Fruit fly (Drosophila melanogaster) whole organism, embryonic: ENCODE data around the gene CG34136.

Experiments
- Abd-B ChIP-seq: fragments of 200-800 bp; sonication (Bioruptor generic); optimal IDR thresholded peaks from 2 replicates; lab custom pipeline; 2018; ENCODE audit warnings: missing biosample characterization, mild to moderate bottlenecking, missing genetic modification characterization, moderate library complexity
- Atf-2 ChIP-seq: fragments of 200-800 bp; sonication (Bioruptor generic); optimal IDR thresholded peaks from 2 replicates; lab custom pipeline; 2016; ENCODE audit warnings: missing biosample characterization, missing genetic modification characterization
- CG10209 ChIP-seq: fragments of 200-800 bp; sonication (Bioruptor generic); optimal IDR thresholded peaks from 3 replicates; lab custom pipeline; 2017; ENCODE audit warnings: missing biosample characterization, mild to moderate bottlenecking, missing genetic modification characterization, missing genetic modification reagents
- CG10431 ChIP-seq: fragments of 200-800 bp; sonication (Bioruptor generic); optimal IDR thresholded peaks from 3 replicates; lab custom pipeline; 2018; ENCODE audit warnings: missing biosample characterization, mild to moderate bottlenecking, missing genetic modification characterization
- CG10543 ChIP-seq: fragments of 200-800 bp; sonication (Bioruptor generic); optimal IDR thresholded peaks from 3 replicates; lab custom pipeline; 2017; ENCODE audit warnings: missing biosample characterization, mild to moderate bottlenecking, missing genetic modification characterization, moderate library complexity
- CG12659 ChIP-seq: fragments of 200-800 bp; sonication (Bioruptor generic); optimal IDR thresholded peaks from 3 replicates; lab custom pipeline; 2017; ENCODE audit warnings: mild to moderate bottlenecking, missing biosample characterization, missing genetic modification reagents, missing genetic modification characterization
- CG14441 ChIP-seq: fragments of 200-800 bp; sonication (Bioruptor generic); IDR thresholded peaks from 2 replicates; pipeline ENCODE4 v1.3.6; 2022; ENCODE audit warnings: missing biosample characterization, missing genetic modification characterization
- CG15269 ChIP-seq: fragments of 200-800 bp; sonication (Bioruptor generic); optimal IDR thresholded peaks from 2 replicates; lab custom pipeline; 2018; ENCODE audit warnings: missing biosample characterization, mild to moderate bottlenecking, missing genetic modification characterization, moderate library complexity
- CG15514 ChIP-seq: fragments of 200-800 bp; sonication (Bioruptor generic); optimal IDR thresholded peaks from 3 replicates; lab custom pipeline; 2017; ENCODE audit warnings: missing biosample characterization, missing genetic modification characterization, mild to moderate bottlenecking, moderate library complexity, missing genetic modification reagents
- CG16779 ChIP-seq: fragments of 200-800 bp; sonication (Bioruptor generic); IDR thresholded peaks from 2 replicates; pipeline ENCODE4 v1.3.6; 2022; ENCODE audit warnings: missing biosample characterization, missing genetic modification characterization
- CG18011 ChIP-seq: fragments of 200-800 bp; sonication (Bioruptor generic); optimal IDR thresholded peaks from 2 replicates; lab custom pipeline; 2017; ENCODE audit warnings: missing biosample characterization, missing genetic modification characterization, mild to moderate bottlenecking, moderate library complexity, missing genotype
- CG18476 ChIP-seq: fragments of 200-800 bp; sonication (Bioruptor generic); optimal IDR thresholded peaks from 2 replicates; lab custom pipeline; 2016; ENCODE audit warnings: missing biosample characterization, mild to moderate bottlenecking, missing genetic modification characterization
- CG18619 ChIP-seq: fragments of 200-800 bp; sonication (Bioruptor generic); optimal IDR thresholded peaks from 3 replicates; lab custom pipeline; 2017; ENCODE audit warnings: missing biosample characterization, mild to moderate bottlenecking, missing genetic modification characterization
- CG2116 ChIP-seq: fragments of 200-800 bp; sonication (Bioruptor generic); optimal IDR thresholded peaks from 3 replicates; lab custom pipeline; 2018; ENCODE audit warnings: missing biosample characterization, mild to moderate bottlenecking, missing genetic modification characterization
- CG2875 ChIP-seq: fragments of 200-800 bp; sonication (Bioruptor generic); optimal IDR thresholded peaks from 2 replicates; lab custom pipeline; 2017; ENCODE audit warnings: missing biosample characterization, mild to moderate bottlenecking, missing genetic modification characterization, missing genetic modification reagents
- CG30403 ChIP-seq: fragments of 200-800 bp; sonication (Bioruptor generic); optimal IDR thresholded peaks from 3 replicates; lab custom pipeline; 2016; ENCODE audit warnings: missing biosample characterization, missing genetic modification characterization
- CG3065 ChIP-seq: fragments of 200-800 bp; sonication (Bioruptor generic); optimal IDR thresholded peaks from 2 replicates; lab custom pipeline; 2016; ENCODE audit warnings: missing biosample characterization, missing genetic modification characterization
- CG31365 ChIP-seq: fragments of 200-800 bp; sonication (Bioruptor generic); optimal IDR thresholded peaks from 2 replicates; lab custom pipeline; 2018; ENCODE audit warnings: missing biosample characterization, mild to moderate bottlenecking, missing genetic modification characterization
- CG34224 ChIP-seq: fragments of 200-800 bp; sonication (Bioruptor generic); IDR thresholded peaks from 3 replicates; pipeline ENCODE4 v1.3.6; 2022; ENCODE audit warnings: missing biosample characterization, missing genetic modification characterization; ENCODE audit not compliant: partially characterized antibody
- CG34376 ChIP-seq: fragments of 200-800 bp; sonication (Bioruptor generic); optimal IDR thresholded peaks from 2 replicates; lab custom pipeline; 2018; ENCODE audit warnings: missing biosample characterization, mild to moderate bottlenecking, missing genetic modification characterization
- CG4424 ChIP-seq: fragments of 200-800 bp; sonication (Bioruptor generic); optimal IDR thresholded peaks from 3 replicates; lab custom pipeline; 2016; ENCODE audit warnings: missing biosample characterization, missing genetic modification characterization
- CG7987 ChIP-seq: fragments of 200-800 bp; sonication (Bioruptor generic); optimal IDR thresholded peaks from 2 replicates; lab custom pipeline; 2018; ENCODE audit warnings: missing biosample characterization, mild to moderate bottlenecking, missing genetic modification characterization, moderate library complexity
- Dek ChIP-seq: fragments of 200-800 bp; sonication (Bioruptor generic); optimal IDR thresholded peaks from 3 replicates; lab custom pipeline; 2019; ENCODE audit warnings: missing biosample characterization, mild to moderate bottlenecking, missing genetic modification characterization, moderate library complexity
- Drgx ChIP-seq: fragments of 200-800 bp; sonication (Bioruptor generic); IDR thresholded peaks from 2 replicates; pipeline ENCODE4 v1.3.6; 2022; ENCODE audit warnings: missing biosample characterization, missing genetic modification characterization
- HLH4C ChIP-seq: fragments of 200-800 bp; sonication (Bioruptor generic); IDR thresholded peaks from 3 replicates; pipeline ENCODE4 v1.3.6; 2022; ENCODE audit warnings: missing biosample characterization, missing genetic modification characterization; ENCODE audit not compliant: partially characterized antibody
- Opbp ChIP-seq: fragments of 200-800 bp; sonication (Bioruptor generic); IDR thresholded peaks from 3 replicates; pipeline ENCODE4 v1.3.6; 2022; ENCODE audit warnings: missing biosample characterization, missing genetic modification characterization; ENCODE audit not compliant: partially characterized antibody
- Trl ChIP-seq, 3 experiments: fragments of >200 bp in 2 of 3; fragments of 200-800 bp in 1 of 3; sonication (Bioruptor generic) in 1 of 3; optimal IDR thresholded peaks; 2 replicates in 1 of 3; 3 replicates in 2 of 3; lab custom pipeline; 2016 to 2017; ENCODE audit warnings: missing biosample characterization in 1 of 3, missing genetic modification characterization in 1 of 3
- YL-1 ChIP-seq: fragments of 200-800 bp; sonication (Bioruptor generic); optimal IDR thresholded peaks from 3 replicates; lab custom pipeline; 2017; ENCODE audit warnings: missing biosample characterization, mild to moderate bottlenecking, missing genetic modification characterization
- ara ChIP-seq: fragments of 200-800 bp; sonication (Bioruptor generic); IDR thresholded peaks from 2 replicates; pipeline ENCODE4 v1.3.6; 2022; ENCODE audit warnings: missing biosample characterization, missing genetic modification characterization
- bbx ChIP-seq: fragments of 200-800 bp; sonication (Bioruptor generic); IDR thresholded peaks from 2 replicates; pipeline ENCODE4 v1.3.6; 2022; ENCODE audit warnings: missing biosample characterization, missing genetic modification characterization; ENCODE audit not compliant: partially characterized antibody
- bsh ChIP-seq, 2 experiments: fragments of 200-800 bp; sonication (Bioruptor generic); optimal IDR thresholded peaks; 2 replicates each; lab custom pipeline; 2017 to 2018; ENCODE audit warnings: mild to moderate bottlenecking in 2 of 2, missing biosample characterization in 2 of 2, missing genetic modification characterization in 2 of 2, moderate library complexity in 1 of 2
- cwo ChIP-seq: fragments of 200-800 bp; sonication (Bioruptor generic); optimal IDR thresholded peaks from 3 replicates; lab custom pipeline; 2017; ENCODE audit warnings: missing biosample characterization, missing genetic modification characterization, mild to moderate bottlenecking, moderate library complexity, missing genetic modification reagents
- danr ChIP-seq: fragments of 200-800 bp; sonication (Bioruptor generic); IDR thresholded peaks from 2 replicates; pipeline ENCODE4 v1.3.6; 2022; ENCODE audit warnings: missing biosample characterization, missing genetic modification characterization
- esg ChIP-seq: fragments of 200-800 bp; sonication (Bioruptor generic); conservative IDR thresholded peaks from 2 replicates; pipeline ENCODE4 v1.3.6; 2022; ENCODE audit warnings: missing biosample characterization, missing genetic modification characterization
- fd96Cb ChIP-seq: fragments of 200-800 bp; sonication (Bioruptor generic); optimal IDR thresholded peaks from 2 replicates; lab custom pipeline; 2018; ENCODE audit warnings: missing biosample characterization, mild to moderate bottlenecking, missing genetic modification characterization, moderate library complexity
- ftz-f1 ChIP-seq: fragments of 200-800 bp; sonication (Bioruptor generic); optimal IDR thresholded peaks from 2 replicates; lab custom pipeline; 2016; ENCODE audit warnings: missing biosample characterization, missing genetic modification characterization
- her ChIP-seq: fragments of 200-800 bp; sonication (Bioruptor generic); optimal IDR thresholded peaks from 2 replicates; lab custom pipeline; 2016; ENCODE audit warnings: missing biosample characterization, missing genetic modification characterization
- ind ChIP-seq: fragments of 200-800 bp; sonication (Bioruptor generic); optimal IDR thresholded peaks from 3 replicates; lab custom pipeline; 2016; ENCODE audit warnings: missing biosample characterization, missing genetic modification characterization
- lmd ChIP-seq: fragments of 200-800 bp; sonication (Bioruptor generic); IDR thresholded peaks from 2 replicates; pipeline ENCODE4 v1.3.6; 2022; ENCODE audit warnings: missing biosample characterization, missing genetic modification characterization
- nmo ChIP-seq: fragments of 200-800 bp; sonication (Bioruptor generic); optimal IDR thresholded peaks from 2 replicates; lab custom pipeline; 2018; ENCODE audit warnings: missing biosample characterization, mild to moderate bottlenecking, missing genetic modification characterization, moderate library complexity
- odd ChIP-seq: fragments of 200-800 bp; sonication (Bioruptor generic); optimal IDR thresholded peaks from 2 replicates; lab custom pipeline; 2017; ENCODE audit warnings: missing biosample characterization, mild to moderate bottlenecking, missing genetic modification characterization
- onecut ChIP-seq: fragments of 200-800 bp; sonication (Bioruptor generic); IDR thresholded peaks from 2 replicates; pipeline ENCODE4 v1.3.6; 2022; ENCODE audit warnings: missing biosample characterization, missing genetic modification characterization
- otp ChIP-seq: fragments of 200-800 bp; sonication (Bioruptor generic); IDR thresholded peaks from 3 replicates; pipeline ENCODE4, ENCODE4 v1.3.6; 2022; ENCODE audit warnings: missing biosample characterization, missing genetic modification characterization
- pho ChIP-seq: fragments of 200-800 bp; sonication (Bioruptor generic); optimal IDR thresholded peaks from 2 replicates; lab custom pipeline; 2016; ENCODE audit warnings: missing biosample characterization, missing genetic modification characterization
- pros ChIP-seq: fragments of 200-800 bp; sonication (Bioruptor generic); optimal IDR thresholded peaks from 3 replicates; lab custom pipeline; 2019; ENCODE audit warnings: missing biosample characterization, mild to moderate bottlenecking, missing genetic modification characterization, moderate library complexity
- seq ChIP-seq: fragments of 200-800 bp; sonication (Bioruptor generic); IDR thresholded peaks from 2 replicates; pipeline ENCODE4 v1.3.6; 2022; ENCODE audit warnings: missing biosample characterization, missing genetic modification characterization
- sna ChIP-seq: fragments of 200-800 bp; sonication (Bioruptor generic); IDR thresholded peaks from 2 replicates; pipeline ENCODE4 v1.3.6; 2022; ENCODE audit warnings: missing biosample characterization, missing genetic modification characterization; ENCODE audit not compliant: partially characterized antibody
- sr ChIP-seq: fragments of 200-800 bp; sonication (Bioruptor generic); IDR thresholded peaks from 3 replicates; pipeline ENCODE4 v1.3.6; 2022; ENCODE audit warnings: missing biosample characterization, missing genetic modification characterization

Gene CG34136

dm6 chr2L:21096448-21096994 is at the start of gene CG34136 (continued):
- TF ChIP-seq CG15269 (tag; lab: Kevin White, UChicago) (peak; percentile 45), HLH4C (peak; percentile 44; the same call in 1 of the 3 replicates), Drgx (GFP tag; lab: Robert Waterston, UW) (peak; percentile 77), fd96Cb (tag; lab: Kevin White, UChicago) (peak; percentile 20), CG10543 (peak; percentile 21), CG2116 (GFP tag; lab: Kevin White, UChicago) (peak; percentile 8), danr (GFP tag; lab: Robert Waterston, UW) (no peak), CG31365 (tag; lab: Kevin White, UChicago) (no peak), CG30403 (GFP tag; lab: Kevin White, UChicago) (peak; percentile 53), bbx (GFP tag; lab: Robert Waterston, UW) (peak; percentile 25; the same call in 1 of the 2 replicates), pros (GFP tag; lab: Kevin White, UChicago) (peak; percentile 59), sna (GFP tag; lab: Robert Waterston, UW) (no peak), ftz-f1 (GFP tag; lab: Kevin White, UChicago) (no peak), CG18476 (GFP tag; lab: Kevin White, UChicago) (peak; percentile 42), Trl (optimal IDR thresholded peaks at IDR 0.05; lab: Kevin White, UChicago) (peak; percentile 57 to 60), Trl (GFP tag; optimal IDR thresholded peaks at IDR 0.05; lab: Kevin White, UChicago) (peak; percentile 20), CG15514 (GFP tag; lab: Kevin White, UChicago) (peak; percentile 41), CG14441 (no peak), CG18619 (peak; percentile 42), her (GFP tag; lab: Kevin White, UChicago) (peak; percentile 9), seq (no peak; the same call in 1 of the 2 replicates), bsh (GFP tag; optimal IDR thresholded peaks at IDR 0.05; lab: Kevin White, UChicago) (peak; percentile 45 to 75), CG34376 (GFP tag; lab: Kevin White, UChicago) (peak; percentile 54), Atf-2 (GFP tag; lab: Kevin White, UChicago) (peak; percentile 16), YL-1 (GFP tag; lab: Kevin White, UChicago) (no peak), Dek (tag; lab: Kevin White, UChicago) (no peak), CG18011 (GFP tag; lab: Kevin White, UChicago) (no peak), CG34224 (GFP tag; lab: Robert Waterston, UW) (0 out of 3 replicates have a peak, but pooled peaks have one; percentile 9), CG7987 (GFP tag; lab: Kevin White, UChicago) (peak; percentile 13), onecut (GFP tag; lab: Robert Waterston, UW) (no peak), esg (peak; percentile 9; the same call in 1 of the 2 replicates), cwo (GFP tag; lab: Kevin White, UChicago) (peak; percentile 22), odd (GFP tag; lab: Kevin White, UChicago) (peak; percentile 28), CG3065 (GFP tag; lab: Kevin White, UChicago) (no peak), sr (GFP tag; lab: Robert Waterston, UW) (no peak), CG10431 (peak; percentile 69), CG4424 (GFP tag; lab: Kevin White, UChicago) (peak; percentile 58), CG16779 (no peak), ara (GFP tag; lab: Robert Waterston, UW) (no peak), otp (no peak), Opbp (no peak), CG2875 (GFP tag; lab: Kevin White, UChicago) (peak; percentile 11), ind (GFP tag; lab: Kevin White, UChicago) (peak; percentile 29), pho (no peak), lmd (GFP tag; lab: Robert Waterston, UW) (0 out of 2 replicates have a peak, but pooled peaks have one; percentile 42), CG12659 (GFP tag; lab: Kevin White, UChicago) (peak; percentile 38), Abd-B (GFP tag; lab: Kevin White, UChicago) (peak; percentile 18), nmo (GFP tag; lab: Kevin White, UChicago) (peak; percentile 50), CG10209 (peak; percentile 8)
